2 fruit fly cellular contexts compared by ENCODE assay signal in the genomic region with DNA sequence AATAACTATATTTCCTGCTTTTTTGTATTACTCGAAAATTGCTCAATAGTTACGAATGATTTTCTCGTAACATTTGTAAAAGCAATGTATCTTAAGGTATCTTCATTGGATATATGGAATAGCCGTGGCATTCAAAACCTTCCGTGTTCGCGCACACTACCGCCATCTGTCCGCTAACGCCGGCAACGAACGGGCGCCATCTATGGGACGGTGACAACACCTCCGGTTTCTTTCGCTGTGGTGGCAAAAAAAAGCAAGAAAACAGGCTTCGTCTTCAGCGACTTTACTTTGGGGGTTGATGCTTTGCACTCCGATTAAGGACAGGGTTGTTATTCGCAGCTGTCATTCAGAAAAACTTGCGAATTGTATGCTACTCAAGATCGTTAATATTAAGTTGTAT.
TF ChIP-seq lines count a peak whose summit lies in the region.

No protein-coding gene starts in this region.

TF ChIP-seq in whole organism, embryonic, 481 proteins besides CTCF, POLR2A, EP300 and RAD21 (continued from another document and continues in another):
- TF ChIP-seq Awh (GFP tag; IDR thresholded peaks at IDR 0.05; lab: Robert Waterston, UW) (peak; percentile 77), CG2120 (GFP tag; optimal IDR thresholded peaks at IDR 0.05; lab: Kevin White, UChicago) (no peak), Kr (GFP tag; optimal IDR thresholded peaks at IDR 0.05; lab: Kevin White, UChicago) (peak; percentile 62), CG1529 (GFP tag; optimal IDR thresholded peaks at IDR 0.05; lab: Kevin White, UChicago) (peak; percentile 60), CG6854 (GFP tag; optimal IDR thresholded peaks at IDR 0.05; lab: Kevin White, UChicago) (no peak), sim (GFP tag; IDR thresholded peaks at IDR 0.05; lab: Robert Waterston, UW) (no peak), CG9437 (GFP tag; optimal IDR thresholded peaks at IDR 0.05; lab: Kevin White, UChicago) (peak; percentile 33), scrt (GFP tag; optimal IDR thresholded peaks at IDR 0.05; lab: Kevin White, UChicago) (no peak), sqz (GFP tag; optimal IDR thresholded peaks at IDR 0.05; lab: Kevin White, UChicago) (peak; percentile 89), bcd (GFP tag; optimal IDR thresholded peaks at IDR 0.05; lab: Kevin White, UChicago) (peak; percentile 43), CHES-1-like (GFP tag; optimal IDR thresholded peaks at IDR 0.05; lab: Kevin White, UChicago) (peak; percentile 20), CG17912 (GFP tag; optimal IDR thresholded peaks at IDR 0.05; lab: Kevin White, UChicago) (peak; percentile 79), dm (GFP tag; optimal IDR thresholded peaks at IDR 0.05; lab: Kevin White, UChicago) (peak; percentile 2), gsb (GFP tag; IDR thresholded peaks at IDR 0.05; lab: Robert Waterston, UW) (0 out of 2 replicates have a peak, but pooled peaks have one; percentile 6), CG4854 (GFP tag; optimal IDR thresholded peaks at IDR 0.05; lab: Kevin White, UChicago) (no peak), sc (optimal IDR thresholded peaks at IDR 0.05; lab: Kevin White, UChicago) (no peak), sc (GFP tag; optimal IDR thresholded peaks at IDR 0.05; lab: Kevin White, UChicago) (no peak), CG32767 (GFP tag; IDR thresholded peaks at IDR 0.05; lab: Robert Waterston, UW) (no peak), BtbVII (GFP tag; optimal IDR thresholded peaks at IDR 0.05; lab: Kevin White, UChicago) (no peak), bsh (GFP tag; optimal IDR thresholded peaks at IDR 0.05; lab: Kevin White, UChicago) (peak; percentile 11 to 67), gcm (GFP tag; optimal IDR thresholded peaks at IDR 0.05; lab: Kevin White, UChicago) (peak; percentile 10), CG10366 (GFP tag; IDR thresholded peaks at IDR 0.05; lab: Robert Waterston, UW) (peak; percentile 28), Spps (tag; optimal IDR thresholded peaks at IDR 0.05; lab: Kevin White, UChicago) (no peak), CG17612 (GFP tag; IDR thresholded peaks at IDR 0.05; lab: Robert Waterston, UW) (no peak), az2 (GFP tag; optimal IDR thresholded peaks at IDR 0.05; lab: Kevin White, UChicago) (peak; percentile 73), Dbx (GFP tag; IDR thresholded peaks at IDR 0.05; lab: Robert Waterston, UW) (no peak), CG11695 (GFP tag; IDR thresholded peaks at IDR 0.05; lab: Robert Waterston, UW) (0 out of 3 replicates have a peak, but pooled peaks have one; percentile 34), Ssrp (tag; optimal IDR thresholded peaks at IDR 0.05; lab: Kevin White, UChicago) (peak; percentile 41), Tbp (GFP tag; optimal IDR thresholded peaks at IDR 0.05; lab: Kevin White, UChicago) (no peak), her (GFP tag; optimal IDR thresholded peaks at IDR 0.05; lab: Kevin White, UChicago) (peak; percentile 10), CG6175 (GFP tag; IDR thresholded peaks at IDR 0.05; lab: Robert Waterston, UW) (no peak), ac (GFP tag; optimal IDR thresholded peaks at IDR 0.05; lab: Kevin White, UChicago) (peak; percentile 62), Blimp-1 (GFP tag; optimal IDR thresholded peaks at IDR 0.05; lab: Kevin White, UChicago) (peak; percentile 14), pb (GFP tag; optimal IDR thresholded peaks at IDR 0.05; lab: Kevin White, UChicago) (peak; percentile 47), bigmax (GFP tag; optimal IDR thresholded peaks at IDR 0.05; lab: Kevin White, UChicago) (no peak), Eip74EF (GFP tag; optimal IDR thresholded peaks at IDR 0.05; lab: Kevin White, UChicago) (no peak), CG9609 (GFP tag; optimal IDR thresholded peaks at IDR 0.05; lab: Kevin White, UChicago) (peak; percentile 55), wor (GFP tag; IDR thresholded peaks at IDR 0.05; lab: Robert Waterston, UW) (no peak), D19A (tag; optimal IDR thresholded peaks at IDR 0.05; lab: Kevin White, UChicago) (no peak), CG33557 (GFP tag; optimal IDR thresholded peaks at IDR 0.05; lab: Kevin White, UChicago) (peak; percentile 61), CG14014 (GFP tag; IDR thresholded peaks at IDR 0.05; lab: Robert Waterston, UW) (peak; percentile 44; the same call in 1 of the 2 replicates), CG12219 (GFP tag; optimal IDR thresholded peaks at IDR 0.05; lab: Kevin White, UChicago) (peak; percentile 34), CG11093 (GFP tag; IDR thresholded peaks at IDR 0.05; lab: Robert Waterston, UW) (no peak; the same call in 2 of the 3 replicates), eyg (GFP tag; optimal IDR thresholded peaks at IDR 0.05; lab: Kevin White, UChicago) (no peak), CG12104 (GFP tag; optimal IDR thresholded peaks at IDR 0.05; lab: Kevin White, UChicago) (no peak), pros (GFP tag; optimal IDR thresholded peaks at IDR 0.05; lab: Kevin White, UChicago) (peak; percentile 87), kay (GFP tag; optimal IDR thresholded peaks at IDR 0.05; lab: Kevin White, UChicago) (no peak), HLH54F (GFP tag; optimal IDR thresholded peaks at IDR 0.05; lab: Kevin White, UChicago) (no peak), CG1233 (GFP tag; optimal IDR thresholded peaks at IDR 0.05; lab: Kevin White, UChicago) (peak; percentile 40), CG12236 (GFP tag; optimal IDR thresholded peaks at IDR 0.05; lab: Kevin White, UChicago) (peak; percentile 38), ERR (GFP tag; optimal IDR thresholded peaks at IDR 0.05; lab: Kevin White, UChicago) (no peak), sens-2 (GFP tag; IDR thresholded peaks at IDR 0.05; lab: Robert Waterston, UW) (peak; percentile 39; the same call in 1 of the 2 replicates), Doc3 (GFP tag; IDR thresholded peaks at IDR 0.05; lab: Robert Waterston, UW; ENCODE audit: partially characterized antibody) (no peak), crp (GFP tag; optimal IDR thresholded peaks at IDR 0.05; lab: Kevin White, UChicago) (no peak), Optix (GFP tag; IDR thresholded peaks at IDR 0.05; lab: Robert Waterston, UW) (peak; percentile 62; the same call in 2 of the 3 replicates), Trl (optimal IDR thresholded peaks at IDR 0.05; lab: Kevin White, UChicago) (no peak), Trl (GFP tag; optimal IDR thresholded peaks at IDR 0.05; lab: Kevin White, UChicago) (peak; percentile 73), CG4730 (GFP tag; IDR thresholded peaks at IDR 0.05; lab: Robert Waterston, UW) (peak; percentile 33), CG8359 (GFP tag; optimal IDR thresholded peaks at IDR 0.05; lab: Kevin White, UChicago; ENCODE audit: borderline replicate concordance) (peak; percentile 38), ttk (GFP tag; IDR thresholded peaks at IDR 0.05; lab: Robert Waterston, UW) (peak; percentile 28; the same call in 1 of the 2 replicates), chm (GFP tag; IDR thresholded peaks at IDR 0.05; lab: Robert Waterston, UW) (peak; percentile 83), inv (GFP tag; IDR thresholded peaks at IDR 0.05; lab: Robert Waterston, UW; ENCODE audit: partially characterized antibody) (no peak), unpg (GFP tag; optimal IDR thresholded peaks at IDR 0.05; lab: Kevin White, UChicago) (peak; percentile 69)

TF ChIP-seq in whole organism, prepupa, 60 proteins besides CTCF, POLR2A, EP300 and RAD21 (continued from another document):
- TF ChIP-seq CG6792 (GFP tag; optimal IDR thresholded peaks at IDR 0.05; lab: Kevin White, UChicago) (peak; percentile 43), fd85E (GFP tag; optimal IDR thresholded peaks at IDR 0.05; lab: Kevin White, UChicago) (no peak), esn (GFP tag; optimal IDR thresholded peaks at IDR 0.05; lab: Kevin White, UChicago) (peak; percentile 62), CG10631 (GFP tag; optimal IDR thresholded peaks at IDR 0.05; lab: Kevin White, UChicago) (peak; percentile 7), Gug (GFP tag; IDR thresholded peaks at IDR 0.05; lab: Robert Waterston, UW) (no peak), Sox102F (GFP tag; optimal IDR thresholded peaks at IDR 0.05; lab: Kevin White, UChicago) (peak; percentile 47), Eip75B (GFP tag; optimal IDR thresholded peaks at IDR 0.05; lab: Kevin White, UChicago) (peak; percentile 55), lz (GFP tag; optimal IDR thresholded peaks at IDR 0.05; lab: Kevin White, UChicago) (peak; percentile 59), Eip93F (GFP tag; optimal IDR thresholded peaks at IDR 0.05; lab: Kevin White, UChicago) (no peak), Eip78C (GFP tag; lab: Kevin White, UChicago) (peak; percentile 71), Ets96B (tag; optimal IDR thresholded peaks at IDR 0.05; lab: Kevin White, UChicago) (no peak), topi (GFP tag; optimal IDR thresholded peaks at IDR 0.05; lab: Kevin White, UChicago) (peak; percentile 19), net (GFP tag; optimal IDR thresholded peaks at IDR 0.05; lab: Kevin White, UChicago) (peak; percentile 46), dsx (GFP tag; optimal IDR thresholded peaks at IDR 0.05; lab: Kevin White, UChicago; ENCODE audit: poor library complexity, severe bottlenecking) (no peak), Sox14 (GFP tag; optimal IDR thresholded peaks at IDR 0.05; lab: Kevin White, UChicago) (peak; percentile 44), CG31627 (GFP tag; optimal IDR thresholded peaks at IDR 0.05; lab: Kevin White, UChicago) (peak; percentile 58), CG32006 (GFP tag; optimal IDR thresholded peaks at IDR 0.05; lab: Kevin White, UChicago) (peak; percentile 35), ss (GFP tag; optimal IDR thresholded peaks at IDR 0.05; lab: Kevin White, UChicago) (peak in 1 of 2 experiments; percentile 30), CG7368 (GFP tag; optimal IDR thresholded peaks at IDR 0.05; lab: Kevin White, UChicago) (peak; percentile 56), dac (GFP tag; optimal IDR thresholded peaks at IDR 0.05; lab: Kevin White, UChicago) (peak; percentile 61), CG11762 (GFP tag; optimal IDR thresholded peaks at IDR 0.05; lab: Kevin White, UChicago; ENCODE audit: insufficient read depth) (no peak)
